Worm (Caenorhabditis elegans): ENCODE measurements around the gene F11D11.4.

Gene F11D11.4

ce11 chrV:18802077-18802476 lies 40.9 kb downstream of the F11D11.4 start, which contains the start of gene C54E10.11:
TSS of gene C54E10.11 (minus strand) at chrV:18802177.
- TF ChIP-seq nhr-237 (tag; optimal IDR thresholded peaks at IDR 0.05) (no peak), lim-7 (GFP tag; IDR thresholded peaks at IDR 0.05) (no peak), snpc-1.2 (GFP tag; IDR thresholded peaks at IDR 0.05) (no peak), tra-1 (GFP tag; IDR thresholded peaks at IDR 0.05) (no peak), Y105C5A.15 (GFP tag; IDR thresholded peaks at IDR 0.05) (no peak), nhr-42 (GFP tag; IDR thresholded peaks at IDR 0.05) (no peak), lin-15B (tag; optimal IDR thresholded peaks at IDR 0.05) (no peak), aly-2 (tag; optimal IDR thresholded peaks at IDR 0.05) (no peak), snpc-4 (tag; optimal IDR thresholded peaks at IDR 0.05) (no peak), vab-7 (GFP tag; IDR thresholded peaks at IDR 0.05) (no peak), daf-19 (GFP tag; conservative IDR thresholded peaks at IDR 0.05) (no peak), ceh-20 (GFP tag; IDR thresholded peaks at IDR 0.05) (no peak), T20F7.1 (GFP tag; optimal IDR thresholded peaks at IDR 0.05) (no peak)

- no peak for TF ChIP-seq daf-16 (GFP tag; optimal IDR thresholded peaks at IDR 0.05)
- TF ChIP-seq daf-16 (tag; optimal IDR thresholded peaks at IDR 0.05) = no peak
- TF ChIP-seq sdz-12 (GFP tag; optimal IDR thresholded peaks at IDR 0.05) = no peak
- TF ChIP-seq mes-2 (tag; optimal IDR thresholded peaks at IDR 0.05; ENCODE audit: poor library complexity, severe bottlenecking) = no peak
- TF ChIP-seq F10B5.3 (tag; optimal IDR thresholded peaks at IDR 0.05) = no peak
- no peak for TF ChIP-seq dve-1 (tag; optimal IDR thresholded peaks at IDR 0.05; ENCODE audit: insufficient read depth)
Measured at ce11 chrV:18803260-18803659, 42.1 kb downstream of the F11D11.4 start, which contains the start of gene C54E10.10. TSS of gene C54E10.10 (minus strand) at chrV:18803360.

ce11 chrV:18806409-18806808 lies 45.2 kb downstream of the F11D11.4 start, which contains the start of gene sri-10:
TSS of gene sri-10 (minus strand) at chrV:18806509.
- TF ChIP-seq rbr-2 (tag; optimal IDR thresholded peaks at IDR 0.05) (no peak), nhr-10 (tag; optimal IDR thresholded peaks at IDR 0.05) (no peak), cey-2 (tag; optimal IDR thresholded peaks at IDR 0.05; ENCODE audit: borderline replicate concordance, insufficient read depth) (no peak), F10B5.3 (tag; optimal IDR thresholded peaks at IDR 0.05) (no peak), nhr-76 (tag; optimal IDR thresholded peaks at IDR 0.05) (no peak), tra-1 (GFP tag; IDR thresholded peaks at IDR 0.05) (no peak), D1046.2 (GFP tag; IDR thresholded peaks at IDR 0.05) (no peak), unc-39 (tag; optimal IDR thresholded peaks at IDR 0.05) (no peak), ceh-62 (tag; optimal IDR thresholded peaks at IDR 0.05) (no peak), snpc-1.2 (GFP tag; IDR thresholded peaks at IDR 0.05) (no peak), nhr-6 (tag; optimal IDR thresholded peaks at IDR 0.05) (no peak), fos-1 (tag; optimal IDR thresholded peaks at IDR 0.05) (no peak), nhr-28 (tag; optimal IDR thresholded peaks at IDR 0.05) (no peak), fkh-10 (GFP tag; optimal IDR thresholded peaks at IDR 0.05) (no peak), spr-3 (GFP tag; optimal IDR thresholded peaks at IDR 0.05) (no peak), nhr-25 (tag; optimal IDR thresholded peaks at IDR 0.05; ENCODE audit: borderline replicate concordance, insufficient read depth) (no peak), F26F4.8 (GFP tag; conservative IDR thresholded peaks at IDR 0.05) (no peak)

ce11 chrV:18808621-18809020 lies 47.4 kb downstream of the F11D11.4 start, which contains the start of gene C54E10.6:
TSS of gene C54E10.6 (minus strand) at chrV:18808729.
- peak; percentile 57; the same call in 1 of the 2 replicates for TF ChIP-seq hmg-1.1 (GFP tag; IDR thresholded peaks at IDR 0.05)
- no peak for TF ChIP-seq arid-1 (GFP tag; conservative IDR thresholded peaks at IDR 0.05)
- no peak for TF ChIP-seq nhr-102 (tag; optimal IDR thresholded peaks at IDR 0.05)
- TF ChIP-seq dmd-9 (GFP tag; IDR thresholded peaks at IDR 0.05) = no peak
- no peak for TF ChIP-seq nhr-11 (tag; optimal IDR thresholded peaks at IDR 0.05)
- peak; percentile 16 for TF ChIP-seq ces-1 (GFP tag; optimal IDR thresholded peaks at IDR 0.05)
- no peak for TF ChIP-seq ztf-11 (tag; optimal IDR thresholded peaks at IDR 0.05)
- no peak for TF ChIP-seq daf-8 (GFP tag; IDR thresholded peaks at IDR 0.05)
- TF ChIP-seq duxl-1 (tag; optimal IDR thresholded peaks at IDR 0.05; ENCODE audit: poor library complexity) = no peak
- TF ChIP-seq unc-62 (GFP tag; optimal IDR thresholded peaks at IDR 0.05 in 1 of 2) = no peak
- TF ChIP-seq unc-62 (tag; optimal IDR thresholded peaks at IDR 0.05) = no peak
- no peak for TF ChIP-seq lin-38 (GFP tag; IDR thresholded peaks at IDR 0.05)
- peak; percentile 18 for TF ChIP-seq hlh-30 (tag; optimal IDR thresholded peaks at IDR 0.05; ENCODE audit: insufficient read depth)
- TF ChIP-seq mdt-29 (GFP tag; IDR thresholded peaks at IDR 0.05) = no peak
- TF ChIP-seq lin-29 (GFP tag; IDR thresholded peaks at IDR 0.05) = no peak
- TF ChIP-seq pqm-1 (tag; optimal IDR thresholded peaks at IDR 0.05) = no peak
- no peak for TF ChIP-seq Y105C5A.15 (GFP tag; IDR thresholded peaks at IDR 0.05)

All from whole organism, L4 larva.